Fruit fly (Drosophila melanogaster): ENCODE data around the gene mRpS6.

Gene mRpS6

dm6 chr3L:4367339-4367738 is 3.0 kb downstream of the mRpS6 start, which contains the start of gene CG11342 (continued):
- no peak for TF ChIP-seq CG10959 (GFP tag; IDR thresholded peaks at IDR 0.05)
- 0 out of 2 replicates have a peak, but pooled peaks have one; percentile 12 for TF ChIP-seq ato (GFP tag; IDR thresholded peaks at IDR 0.05; ENCODE audit: partially characterized antibody)
- TF ChIP-seq Usf (GFP tag; optimal IDR thresholded peaks at IDR 0.05): no peak
- TF ChIP-seq knrl (GFP tag; IDR thresholded peaks at IDR 0.05; ENCODE audit: partially characterized antibody): peak; percentile 80
- no peak for TF ChIP-seq klu (GFP tag; IDR thresholded peaks at IDR 0.05)
- no peak for TF ChIP-seq CG18476 (GFP tag; optimal IDR thresholded peaks at IDR 0.05)
- no peak for TF ChIP-seq CG2678 (tag; optimal IDR thresholded peaks at IDR 0.05)
- TF ChIP-seq vnd (GFP tag; IDR thresholded peaks at IDR 0.05; ENCODE audit: partially characterized antibody): peak; percentile 64
- no peak for TF ChIP-seq CG1529 (GFP tag; optimal IDR thresholded peaks at IDR 0.05)
- no peak for TF ChIP-seq crp (GFP tag; optimal IDR thresholded peaks at IDR 0.05)
- no peak for TF ChIP-seq bcd (GFP tag; optimal IDR thresholded peaks at IDR 0.05)
- TF ChIP-seq Atf3 (GFP tag; optimal IDR thresholded peaks at IDR 0.05): no peak
- TF ChIP-seq GATAe (GFP tag; conservative IDR thresholded peaks at IDR 0.05): no peak
- TF ChIP-seq Doc3 (GFP tag; IDR thresholded peaks at IDR 0.05; ENCODE audit: partially characterized antibody): peak; percentile 87
- TF ChIP-seq CG18764 (GFP tag; optimal IDR thresholded peaks at IDR 0.05): no peak
- TF ChIP-seq CG7786 (GFP tag; optimal IDR thresholded peaks at IDR 0.05): no peak
- no peak for TF ChIP-seq Max (GFP tag; optimal IDR thresholded peaks at IDR 0.05)
- TF ChIP-seq CG5953 (GFP tag; IDR thresholded peaks at IDR 0.05): no peak
- no peak for TF ChIP-seq dan (GFP tag; IDR thresholded peaks at IDR 0.05)
- TF ChIP-seq CG4617 (GFP tag; optimal IDR thresholded peaks at IDR 0.05; ENCODE audit: borderline replicate concordance): peak; percentile 35
- no peak for TF ChIP-seq cato (GFP tag; optimal IDR thresholded peaks at IDR 0.05; ENCODE audit: borderline replicate concordance)
- peak; percentile 17 for TF ChIP-seq CG14710 (tag; optimal IDR thresholded peaks at IDR 0.05)
- TF ChIP-seq CG8089 (GFP tag; optimal IDR thresholded peaks at IDR 0.05): no peak
- TF ChIP-seq CG34224 (GFP tag; IDR thresholded peaks at IDR 0.05; ENCODE audit: partially characterized antibody): peak; percentile 88
- no peak for TF ChIP-seq zf30C (GFP tag; optimal IDR thresholded peaks at IDR 0.05)
- no peak for TF ChIP-seq CG1024 (GFP tag; IDR thresholded peaks at IDR 0.05)
- no peak for TF ChIP-seq Aef1 (GFP tag; IDR thresholded peaks at IDR 0.05)
- peak; percentile 38 for TF ChIP-seq CG2120 (GFP tag; optimal IDR thresholded peaks at IDR 0.05)
- no peak for TF ChIP-seq HLH3B (GFP tag; IDR thresholded peaks at IDR 0.05)
- no peak for TF ChIP-seq Dip2 (GFP tag; IDR thresholded peaks at IDR 0.05)
- peak; percentile 42 for TF ChIP-seq HmgZ (tag; optimal IDR thresholded peaks at IDR 0.05)
- no peak for TF ChIP-seq HLH54F (GFP tag; optimal IDR thresholded peaks at IDR 0.05)
- TF ChIP-seq CG9797 (GFP tag; optimal IDR thresholded peaks at IDR 0.05): no peak
- no peak for TF ChIP-seq mirr (GFP tag; optimal IDR thresholded peaks at IDR 0.05)
- no peak for TF ChIP-seq scrt (GFP tag; optimal IDR thresholded peaks at IDR 0.05)
- TF ChIP-seq CG3995 (GFP tag; optimal IDR thresholded peaks at IDR 0.05): no peak
- no peak for TF ChIP-seq usp (GFP tag; optimal IDR thresholded peaks at IDR 0.05)
- no peak for TF ChIP-seq ro (GFP tag; IDR thresholded peaks at IDR 0.05)
- no peak for TF ChIP-seq CG9437 (GFP tag; optimal IDR thresholded peaks at IDR 0.05)
- peak; percentile 82 for TF ChIP-seq Bgb (GFP tag; IDR thresholded peaks at IDR 0.05; ENCODE audit: partially characterized antibody)
- no peak for TF ChIP-seq Dek (tag; optimal IDR thresholded peaks at IDR 0.05)
- TF ChIP-seq trem (tag; optimal IDR thresholded peaks at IDR 0.05): peak; percentile 47
- no peak for TF ChIP-seq CG17802 (tag; optimal IDR thresholded peaks at IDR 0.05)
- no peak for TF ChIP-seq Deaf1 (tag; optimal IDR thresholded peaks at IDR 0.05)
- TF ChIP-seq repo (GFP tag; optimal IDR thresholded peaks at IDR 0.05): no peak
- TF ChIP-seq bbx (GFP tag; IDR thresholded peaks at IDR 0.05; ENCODE audit: partially characterized antibody): peak; percentile 84
- TF ChIP-seq CG14860 (GFP tag; IDR thresholded peaks at IDR 0.05; ENCODE audit: partially characterized antibody): peak; percentile 63; the same call in 2 of the 3 replicates
- no peak for TF ChIP-seq lola (GFP tag; optimal IDR thresholded peaks at IDR 0.05)
- no peak for TF ChIP-seq ems (GFP tag; optimal IDR thresholded peaks at IDR 0.05)
- no peak for TF ChIP-seq Hr78 (GFP tag; optimal IDR thresholded peaks at IDR 0.05)
